Fruit fly (Drosophila melanogaster): Measurements from ENCODE around the gene CG15239.

The CG15239 gene

dm6 chrX:3845340-3846161 lies 38.4 kb upstream of the CG15239 start (continued):
- TF ChIP-seq salm (tag; optimal IDR thresholded peaks at IDR 0.05) (no peak), CG4617 (GFP tag; optimal IDR thresholded peaks at IDR 0.05; ENCODE audit: borderline replicate concordance) (no peak), fd3F (GFP tag; optimal IDR thresholded peaks at IDR 0.05) (no peak), CG17385 (GFP tag; optimal IDR thresholded peaks at IDR 0.05) (peak; percentile 27), CG13894 (tag; optimal IDR thresholded peaks at IDR 0.05) (peak; percentile 38), Ravus (GFP tag; IDR thresholded peaks at IDR 0.05) (peak; percentile 19), CG16815 (GFP tag; optimal IDR thresholded peaks at IDR 0.05) (no peak), CG17612 (GFP tag; IDR thresholded peaks at IDR 0.05) (no peak), CG12659 (GFP tag; optimal IDR thresholded peaks at IDR 0.05) (peak; percentile 28), CG10431 (GFP tag; optimal IDR thresholded peaks at IDR 0.05) (no peak), CG17361 (GFP tag; IDR thresholded peaks at IDR 0.05) (no peak), CG33213 (GFP tag; optimal IDR thresholded peaks at IDR 0.05) (no peak), CG34224 (GFP tag; IDR thresholded peaks at IDR 0.05; ENCODE audit: partially characterized antibody) (peak; percentile 46; the same call in 2 of the 3 replicates), Xbp1 (GFP tag; optimal IDR thresholded peaks at IDR 0.05) (no peak), sim (GFP tag; IDR thresholded peaks at IDR 0.05) (no peak), pnt (GFP tag; optimal IDR thresholded peaks at IDR 0.05) (no peak), CG2129 (GFP tag; IDR thresholded peaks at IDR 0.05; ENCODE audit: partially characterized antibody) (no peak), cas (GFP tag; IDR thresholded peaks at IDR 0.05) (no peak), maf-S (GFP tag; optimal IDR thresholded peaks at IDR 0.05) (no peak), zfh1 (GFP tag; IDR thresholded peaks at IDR 0.05) (0 out of 3 replicates have a peak, but pooled peaks have one; percentile 15), yki (optimal IDR thresholded peaks at IDR 0.05) (peak; percentile 72), HmgD (GFP tag; optimal IDR thresholded peaks at IDR 0.05) (no peak), CG1792 (GFP tag; optimal IDR thresholded peaks at IDR 0.05) (no peak), onecut (GFP tag; IDR thresholded peaks at IDR 0.05) (peak; percentile 25), Antp (GFP tag; optimal IDR thresholded peaks at IDR 0.05) (no peak), CG4820 (GFP tag; optimal IDR thresholded peaks at IDR 0.05) (no peak), bowl (GFP tag; IDR thresholded peaks at IDR 0.05) (no peak), H2.0 (GFP tag; IDR thresholded peaks at IDR 0.05) (no peak), CG9727 (GFP tag; optimal IDR thresholded peaks at IDR 0.05) (no peak), CG10209 (GFP tag; optimal IDR thresholded peaks at IDR 0.05) (no peak), sima (GFP tag; optimal IDR thresholded peaks at IDR 0.05) (no peak), CG14710 (tag; optimal IDR thresholded peaks at IDR 0.05) (peak; percentile 24), CG11560 (tag; IDR thresholded peaks at IDR 0.05) (no peak), Stat92E (GFP tag; optimal IDR thresholded peaks at IDR 0.05) (no peak), Med (GFP tag) (peak; percentile 75), CG7839 (tag; optimal IDR thresholded peaks at IDR 0.05) (no peak), NC2β (GFP tag; optimal IDR thresholded peaks at IDR 0.05) (peak; percentile 16), jing (GFP tag; optimal IDR thresholded peaks at IDR 0.05) (no peak)

DNA sequence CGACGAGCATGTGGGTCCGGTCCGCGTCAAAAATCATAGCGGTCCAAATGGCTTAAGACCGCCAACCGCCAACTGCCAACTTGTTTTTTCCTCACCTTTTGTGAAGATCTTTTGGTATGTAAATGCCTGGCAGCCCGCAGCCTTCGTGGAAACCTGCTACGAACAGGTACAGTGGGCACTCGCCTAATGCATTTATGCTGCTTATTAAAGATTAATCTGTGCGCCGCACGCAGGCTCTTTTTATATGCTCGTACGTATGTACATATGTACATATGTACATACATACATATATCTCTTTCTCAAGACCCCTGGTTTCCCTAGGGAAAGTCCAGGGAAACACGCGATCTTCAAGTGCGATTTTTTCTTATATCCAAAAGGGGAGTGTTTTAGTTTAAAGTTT lies 37.6 kb upstream of the CG15239 start:
- TF ChIP-seq CG17802 (tag; optimal IDR thresholded peaks at IDR 0.05) (no peak), grau (tag; optimal IDR thresholded peaks at IDR 0.05) (peak; percentile 77), CG7839 (tag; optimal IDR thresholded peaks at IDR 0.05) (no peak), chn (GFP tag; optimal IDR thresholded peaks at IDR 0.05) (no peak), Drgx (GFP tag; IDR thresholded peaks at IDR 0.05) (peak; percentile 9; the same call in 1 of the 2 replicates), vvl (GFP tag; IDR thresholded peaks at IDR 0.05) (peak; percentile 40; the same call in 1 of the 2 replicates), CrebB (tag; optimal IDR thresholded peaks at IDR 0.05) (no peak), Med (GFP tag) (peak; percentile 12), sens (GFP tag) (peak; percentile 36), bcd (GFP tag; optimal IDR thresholded peaks at IDR 0.05) (no peak), Rfx (GFP tag; IDR thresholded peaks at IDR 0.05) (0 out of 2 replicates have a peak, but pooled peaks have one; percentile 8), crc (GFP tag; optimal IDR thresholded peaks at IDR 0.05) (no peak)
